Worm (Caenorhabditis elegans) whole organism, L2 larva: ENCODE measurements around the gene nspg-6.

ENCODE experiments used
- ZK546.5 ChIP-seq: sonication (generic microtip); optimal IDR thresholded peaks from 2 replicates; lab custom pipeline; 2017; ENCODE audit warnings: missing biosample characterization, missing genetic modification characterization
- egl-27 ChIP-seq: sonication (generic microtip); optimal IDR thresholded peaks from 3 replicates; lab custom pipeline; 2017; ENCODE audit warnings: missing biosample characterization, missing genetic modification reagents, missing genetic modification characterization
- lin-13 ChIP-seq: fragments of 150-350 bp; optimal IDR thresholded peaks from 2 replicates; lab custom pipeline; 2014; ENCODE audit warnings: missing biosample characterization, missing genetic modification reagents, missing genetic modification characterization
- lin-39 ChIP-seq: fragments of 150-350 bp; optimal IDR thresholded peaks from 2 replicates; lab custom pipeline; 2014; ENCODE audit warnings: missing biosample characterization, missing genetic modification reagents, missing genetic modification characterization
- lsy-2 ChIP-seq, 2 experiments: fragments of 150-350 bp in 1 of 2; sonication (generic microtip) in 1 of 2; optimal IDR thresholded peaks; 2 replicates each; lab custom pipeline; 2014 to 2017; ENCODE audit warnings: missing biosample characterization in 2 of 2, missing genetic modification characterization in 2 of 2
- nhr-12 ChIP-seq: fragments of 150-350 bp; optimal IDR thresholded peaks from 2 replicates; lab custom pipeline; 2014; ENCODE audit warnings: missing biosample characterization, missing genetic modification characterization
- nhr-77 ChIP-seq: fragments of 150-350 bp; optimal IDR thresholded peaks from 2 replicates; lab custom pipeline; 2014; ENCODE audit warnings: missing biosample characterization, missing genetic modification characterization
- snpc-4 ChIP-seq: fragments of 150-350 bp; optimal IDR thresholded peaks from 2 replicates; lab custom pipeline; 2014; ENCODE audit warnings: missing biosample characterization, missing genetic modification characterization
- ztf-11 ChIP-seq: sonication (generic microtip); optimal IDR thresholded peaks from 2 replicates; lab custom pipeline; 2017; ENCODE audit warnings: missing biosample characterization, missing genetic modification characterization
- ztf-4 ChIP-seq: fragments of 150-350 bp; optimal IDR thresholded peaks from 2 replicates; lab custom pipeline; 2014; ENCODE audit warnings: missing biosample characterization, missing genetic modification characterization

ce11 chrIII:7291216-7291615 is 23.6 kb downstream of the nspg-6 start:
- no peak for TF ChIP-seq nhr-77 (tag; lab: Kevin White, UChicago)
- TF ChIP-seq ZK546.5 (tag; lab: Kevin White, UChicago): no peak
- TF ChIP-seq ztf-4 (tag; lab: Kevin White, UChicago): no peak
- TF ChIP-seq ztf-11 (tag; lab: Kevin White, UChicago): no peak
- no peak for TF ChIP-seq nhr-12
- TF ChIP-seq snpc-4 (tag; lab: Kevin White, UChicago): no peak
- no peak for TF ChIP-seq egl-27 (tag; lab: Kevin White, UChicago)
- no peak for TF ChIP-seq lin-39 (tag; lab: Kevin White, UChicago)
- TF ChIP-seq lsy-2 (tag; optimal IDR thresholded peaks at IDR 0.05; lab: Kevin White, UChicago): peak in 1 of 2 experiments; percentile 34
- TF ChIP-seq lin-13: no peak
